Worm (Caenorhabditis elegans) whole organism, mixed stage, embryonic: ENCODE results near the gene frpr-12.

ENCODE experiments used
- M03D4.4 ChIP-seq: sonication (generic microtip); optimal IDR thresholded peaks from 2 replicates; lab custom pipeline; 2017; ENCODE audit warnings: mild to moderate bottlenecking, missing genetic modification characterization, missing compliant biosample characterization
- bed-3 ChIP-seq: fragments of 200-800 bp; sonication (Bioruptor generic); optimal IDR thresholded peaks from 3 replicates; lab custom pipeline; 2018; ENCODE audit warnings: mild to moderate bottlenecking, missing genetic modification characterization, moderate library complexity, missing compliant biosample characterization
- blmp-1 ChIP-seq: fragments of 150-350 bp; optimal IDR thresholded peaks from 2 replicates; lab custom pipeline; 2014; ENCODE audit warnings: missing biosample characterization, missing genetic modification characterization
- ceh-39 ChIP-seq: fragments of 150-350 bp; optimal IDR thresholded peaks from 2 replicates; lab custom pipeline; 2014; ENCODE audit warnings: missing biosample characterization, missing genetic modification characterization
- ceh-43 ChIP-seq: fragments of 200-800 bp; sonication (Bioruptor generic); optimal IDR thresholded peaks from 2 replicates; lab custom pipeline; 2018; ENCODE audit warnings: mild to moderate bottlenecking, missing genetic modification characterization, moderate library complexity, missing compliant biosample characterization
- ceh-83 ChIP-seq: fragments of 200-800 bp; sonication (Bioruptor generic); optimal IDR thresholded peaks from 2 replicates; lab custom pipeline; 2018; ENCODE audit warnings: mild to moderate bottlenecking, missing genetic modification characterization, missing compliant biosample characterization
- ces-1 ChIP-seq: fragments of 150-350 bp; optimal IDR thresholded peaks from 2 replicates; lab custom pipeline; 2014; ENCODE audit warnings: missing biosample characterization, missing genetic modification reagents, missing genetic modification characterization
- cnd-1 ChIP-seq: fragments of 200-800 bp; sonication (Bioruptor generic); optimal IDR thresholded peaks from 2 replicates; lab custom pipeline; 2018; ENCODE audit warnings: mild to moderate bottlenecking, missing genetic modification characterization, missing compliant biosample characterization
- drap-1 ChIP-seq: fragments of 200-800 bp; sonication (Bioruptor generic); optimal IDR thresholded peaks from 3 replicates; lab custom pipeline; 2018; ENCODE audit warnings: mild to moderate bottlenecking, missing genetic modification characterization, missing compliant biosample characterization
- elt-3 ChIP-seq: fragments of 150-350 bp; optimal IDR thresholded peaks from 2 replicates; lab custom pipeline; 2014; ENCODE audit warnings: missing biosample characterization, missing genetic modification characterization
- ham-2 ChIP-seq: fragments of 200-800 bp; sonication (Bioruptor generic); optimal IDR thresholded peaks from 2 replicates; lab custom pipeline; 2018; ENCODE audit warnings: mild to moderate bottlenecking, missing genetic modification characterization, missing compliant biosample characterization
- hlh-1 ChIP-seq: fragments of 150-350 bp; optimal IDR thresholded peaks from 2 replicates; lab custom pipeline; 2014; ENCODE audit warnings: missing biosample characterization, missing genetic modification reagents, missing genetic modification characterization
- lin-13 ChIP-seq: fragments of 150-350 bp; optimal IDR thresholded peaks from 2 replicates; lab custom pipeline; 2014; ENCODE audit warnings: missing biosample characterization, missing genetic modification characterization
- lsy-2 ChIP-seq: fragments of 150-350 bp; optimal IDR thresholded peaks from 2 replicates; lab custom pipeline; 2014; ENCODE audit warnings: missing biosample characterization, missing genetic modification characterization
- mab-5 ChIP-seq: fragments of 150-350 bp; optimal IDR thresholded peaks from 2 replicates; lab custom pipeline; 2014; ENCODE audit warnings: missing biosample characterization, missing genetic modification characterization
- mls-2 ChIP-seq: sonication (generic microtip); optimal IDR thresholded peaks from 2 replicates; lab custom pipeline; 2016; ENCODE audit warnings: mild to moderate bottlenecking, missing genetic modification characterization, moderate library complexity, missing compliant biosample characterization
- nhr-12 ChIP-seq: fragments of 150-350 bp; optimal IDR thresholded peaks from 2 replicates; lab custom pipeline; 2014; ENCODE audit warnings: missing biosample characterization, missing genetic modification characterization
- nhr-237 ChIP-seq: fragments of 150-350 bp; optimal IDR thresholded peaks from 2 replicates; lab custom pipeline; 2014; ENCODE audit warnings: missing biosample characterization, missing genetic modification characterization
- nhr-76 ChIP-seq: sonication (generic microtip); optimal IDR thresholded peaks from 2 replicates; lab custom pipeline; 2017; ENCODE audit warnings: missing biosample characterization, missing genetic modification characterization
- pha-4 ChIP-seq: fragments of 150-350 bp; optimal IDR thresholded peaks from 2 replicates; lab custom pipeline; 2018; ENCODE audit warnings: missing biosample characterization, missing genetic modification reagents, missing genetic modification characterization
- sem-2 ChIP-seq: fragments of 200-800 bp; sonication (Bioruptor generic); optimal IDR thresholded peaks from 2 replicates; lab custom pipeline; 2018; ENCODE audit warnings: mild to moderate bottlenecking, missing genetic modification characterization, missing compliant biosample characterization
- snpc-4 ChIP-seq: fragments of 150-350 bp; optimal IDR thresholded peaks from 2 replicates; lab custom pipeline; 2014; ENCODE audit warnings: missing biosample characterization, missing genetic modification characterization
- sptf-1 ChIP-seq: sonication (generic microtip); optimal IDR thresholded peaks from 2 replicates; lab custom pipeline; 2017; ENCODE audit warnings: mild to moderate bottlenecking, missing genetic modification characterization, moderate library complexity, missing compliant biosample characterization
- tbx-8 ChIP-seq: fragments of 200-800 bp; sonication (Bioruptor generic); optimal IDR thresholded peaks from 2 replicates; lab custom pipeline; 2018; ENCODE audit warnings: mild to moderate bottlenecking, missing genetic modification characterization, moderate library complexity, missing compliant biosample characterization
- unc-120 ChIP-seq: sonication (generic microtip); optimal IDR thresholded peaks from 2 replicates; lab custom pipeline; 2017; ENCODE audit warnings: missing genetic modification characterization, missing compliant biosample characterization; ENCODE audit not compliant: poor library complexity, severe bottlenecking
- unc-39 ChIP-seq: fragments of 150-350 bp; optimal IDR thresholded peaks from 2 replicates; lab custom pipeline; 2014; ENCODE audit warnings: missing biosample characterization, missing genetic modification characterization
- unc-62 ChIP-seq: fragments of 150-350 bp; optimal IDR thresholded peaks from 2 replicates; lab custom pipeline; 2014; ENCODE audit warnings: missing biosample characterization, missing genetic modification reagents, missing genetic modification characterization
- zip-8 ChIP-seq: fragments of 150-350 bp; optimal IDR thresholded peaks from 2 replicates; lab custom pipeline; 2014; ENCODE audit warnings: missing biosample characterization, missing genetic modification characterization
- ztf-11 ChIP-seq: fragments of 150-350 bp; optimal IDR thresholded peaks from 2 replicates; lab custom pipeline; 2014; ENCODE audit warnings: missing biosample characterization, missing genetic modification characterization

The frpr-12 gene

DNA sequence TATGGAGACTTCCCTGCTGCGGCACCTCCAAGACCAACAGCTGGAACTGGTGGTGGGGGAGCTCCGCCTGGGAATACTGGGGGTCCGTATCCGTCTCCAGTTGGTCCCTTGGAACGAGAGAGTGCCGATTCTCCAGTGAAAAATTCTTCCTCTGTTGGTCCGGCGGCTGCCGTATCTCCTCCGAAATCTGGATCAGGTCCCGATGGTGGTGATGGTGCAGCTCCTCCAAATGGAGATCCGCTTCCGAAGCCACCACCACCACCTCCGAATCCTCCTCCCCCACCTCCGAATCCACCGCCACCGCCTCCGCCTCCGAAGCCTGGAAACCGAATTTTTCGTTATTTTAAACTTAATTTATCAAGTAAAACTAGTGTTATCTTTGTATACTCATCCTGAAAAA, 37.6 kb downstream of the frpr-12 start:
- TF ChIP-seq nhr-12 (tag; lab: Kevin White, UChicago) (no peak), mls-2 (tag; lab: Kevin White, UChicago) (no peak), ham-2 (GFP tag; lab: Kevin White, UChicago) (no peak), elt-3 (tag; lab: Kevin White, UChicago) (no peak), sem-2 (GFP tag; lab: Kevin White, UChicago) (no peak), hlh-1 (tag; lab: Kevin White, UChicago) (no peak), nhr-76 (tag; lab: Kevin White, UChicago) (no peak)

DNA sequence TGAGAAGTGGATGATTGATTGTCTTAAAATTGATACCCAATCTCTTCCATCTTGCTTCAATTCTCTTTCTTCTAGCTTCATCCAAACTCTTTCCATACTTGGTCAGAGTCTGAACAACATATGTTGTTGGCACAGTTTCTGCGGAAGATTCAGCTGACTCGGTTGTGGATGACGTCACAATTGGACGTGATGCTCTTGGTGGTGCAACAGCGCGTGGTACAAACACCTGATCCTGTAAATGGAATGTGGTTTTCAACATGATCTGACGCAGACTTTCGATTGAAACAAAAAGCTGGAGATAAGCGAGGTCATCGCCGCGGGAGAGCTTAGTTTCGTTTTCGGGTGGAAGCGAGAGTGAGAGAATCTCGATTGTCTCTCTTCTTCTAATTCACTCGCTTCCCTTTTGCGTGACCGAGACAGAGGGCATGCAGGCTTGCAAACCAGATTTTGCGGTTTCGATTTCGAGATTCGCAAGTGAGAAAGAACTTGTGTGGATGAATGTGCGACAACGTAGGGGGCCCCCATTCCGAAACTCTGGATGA, 39.7 kb downstream of the frpr-12 start:
- TF ChIP-seq zip-8 (tag; lab: Kevin White, UChicago): peak; percentile 55
- no peak for TF ChIP-seq nhr-12 (tag; lab: Kevin White, UChicago)
- TF ChIP-seq drap-1 (GFP tag; lab: Kevin White, UChicago): no peak
- no peak for TF ChIP-seq lsy-2 (tag; lab: Kevin White, UChicago)
- no peak for TF ChIP-seq mab-5 (tag; lab: Kevin White, UChicago)
- peak; percentile 75 for TF ChIP-seq blmp-1 (tag; lab: Kevin White, UChicago)
- peak; percentile 11 for TF ChIP-seq ham-2 (GFP tag; lab: Kevin White, UChicago)

DNA sequence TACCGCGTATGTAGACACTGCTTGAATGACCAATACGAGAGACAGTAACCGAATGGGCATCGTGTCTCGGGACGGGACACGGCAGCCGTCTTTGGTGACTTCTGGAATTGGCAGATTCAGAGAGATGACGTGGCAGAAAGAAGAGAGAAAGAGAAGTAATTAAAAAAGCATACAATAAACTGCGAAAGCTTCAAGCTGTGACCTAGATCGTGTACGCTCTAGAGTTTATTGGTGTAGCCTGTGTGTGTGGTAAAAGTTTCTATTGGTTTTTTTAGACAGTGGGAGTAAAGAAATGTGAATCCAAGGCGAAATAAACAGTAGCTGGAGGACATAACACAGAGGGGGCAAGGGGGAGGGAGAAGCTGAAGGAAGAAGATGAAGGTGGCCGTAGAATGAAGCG, 41.2 kb downstream of the frpr-12 start, which contains the start of gene T19A5.3:
TSS of gene T19A5.3 (minus strand) at position 101 of the 400 bp plus-strand sequence.
- TF ChIP-seq mab-5 (tag; lab: Kevin White, UChicago) (no peak), ceh-43 (GFP tag; lab: Kevin White, UChicago) (no peak), zip-8 (tag; lab: Kevin White, UChicago) (no peak), ztf-11 (tag; lab: Kevin White, UChicago) (no peak), hlh-1 (tag; lab: Kevin White, UChicago) (no peak), ceh-39 (tag; lab: Kevin White, UChicago) (no peak), ceh-83 (GFP tag; lab: Kevin White, UChicago) (no peak), sptf-1 (tag; lab: Kevin White, UChicago) (no peak), tbx-8 (GFP tag; lab: Kevin White, UChicago) (no peak), pha-4 (tag; lab: Kevin White, UChicago) (no peak), unc-120 (tag; lab: Kevin White, UChicago) (no peak), blmp-1 (tag; lab: Kevin White, UChicago) (no peak)

DNA sequence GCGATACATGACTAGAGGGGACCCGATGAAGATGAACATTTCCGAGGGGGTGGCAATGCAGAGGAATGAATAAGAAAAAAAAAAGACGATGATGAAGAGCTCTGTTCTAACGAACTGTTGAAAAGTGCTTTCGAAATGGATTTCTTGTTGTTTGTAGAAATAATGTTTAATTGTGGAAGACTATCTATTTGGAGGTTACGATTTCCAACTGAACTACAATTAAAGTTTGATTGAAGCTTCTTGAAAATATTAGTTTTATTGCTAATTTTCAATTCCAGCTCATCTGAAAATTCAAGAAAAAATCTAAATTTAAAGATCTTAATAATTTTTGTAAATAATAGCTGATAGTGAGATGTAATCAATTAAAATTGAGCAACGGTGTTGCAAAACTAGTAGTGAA, 41.7 kb downstream of the frpr-12 start:
- no peak for TF ChIP-seq zip-8 (tag; lab: Kevin White, UChicago)
- no peak for TF ChIP-seq snpc-4 (tag; lab: Kevin White, UChicago)
- TF ChIP-seq nhr-237: no peak
- no peak for TF ChIP-seq lsy-2 (tag; lab: Kevin White, UChicago)
- no peak for TF ChIP-seq nhr-12 (tag; lab: Kevin White, UChicago)
- TF ChIP-seq sem-2 (GFP tag; lab: Kevin White, UChicago): no peak
- no peak for TF ChIP-seq unc-62 (GFP tag; lab: Kevin White, UChicago)
- no peak for TF ChIP-seq unc-39 (tag; lab: Kevin White, UChicago)
- TF ChIP-seq mab-5 (tag; lab: Kevin White, UChicago): no peak
- no peak for TF ChIP-seq bed-3 (GFP tag; lab: Kevin White, UChicago)
- no peak for TF ChIP-seq nhr-76 (tag; lab: Kevin White, UChicago)
- no peak for TF ChIP-seq M03D4.4
- TF ChIP-seq ces-1 (GFP tag; lab: Kevin White, UChicago): no peak
- TF ChIP-seq tbx-8 (GFP tag; lab: Kevin White, UChicago): no peak
- no peak for TF ChIP-seq mls-2 (tag; lab: Kevin White, UChicago)
- no peak for TF ChIP-seq cnd-1 (tag; lab: Kevin White, UChicago)
- no peak for TF ChIP-seq ham-2 (GFP tag; lab: Kevin White, UChicago)

DNA sequence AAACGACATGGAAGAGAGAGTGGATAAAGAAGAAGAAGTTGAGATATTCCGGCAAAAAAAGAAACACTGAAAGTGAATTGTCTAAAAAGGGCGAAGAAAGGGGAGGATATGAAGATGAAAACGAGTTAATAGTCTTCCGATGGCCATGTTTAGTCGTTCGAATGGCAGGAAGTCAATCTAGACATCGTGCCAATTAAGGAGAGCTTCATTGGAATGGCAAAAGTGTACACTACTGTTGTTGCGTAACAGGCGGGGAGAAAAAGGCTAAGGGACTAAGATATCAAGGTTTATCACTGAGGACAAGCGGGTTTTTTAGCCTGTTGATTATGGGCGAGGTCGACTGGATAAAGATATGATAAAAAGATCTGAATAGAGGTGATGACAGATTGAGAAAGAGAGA, 43.3 kb downstream of the frpr-12 start:
- TF ChIP-seq M03D4.4: no peak
- peak; percentile 6 for TF ChIP-seq zip-8 (tag; lab: Kevin White, UChicago)
- TF ChIP-seq blmp-1 (tag; lab: Kevin White, UChicago): no peak

DNA sequence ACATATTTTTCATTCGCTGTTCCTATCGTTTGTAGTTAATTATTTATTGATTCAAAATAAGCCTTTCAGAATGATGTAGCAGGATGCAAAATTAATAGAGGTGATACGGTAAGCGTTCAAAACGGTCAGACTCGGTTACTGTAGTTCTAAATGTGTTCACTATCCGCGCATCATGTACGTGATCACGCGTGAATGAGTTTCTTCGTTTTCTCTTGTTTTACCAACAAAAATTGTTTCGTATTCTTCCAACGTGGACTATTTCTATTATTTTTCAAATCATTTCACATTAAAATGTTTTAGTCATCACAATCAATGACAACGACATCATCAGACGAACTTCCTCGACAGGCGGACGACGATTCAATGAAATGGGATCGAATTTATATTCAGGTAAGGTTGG, 44.7 kb downstream of the frpr-12 start, which contains the start of gene gck-1:
TSS of gene gck-1 (plus strand) at position 301 of the 400 bp plus-strand sequence.
- TF ChIP-seq ham-2 (GFP tag; lab: Kevin White, UChicago): no peak
- TF ChIP-seq ceh-39 (tag; lab: Kevin White, UChicago): no peak
- no peak for TF ChIP-seq sem-2 (GFP tag; lab: Kevin White, UChicago)
- no peak for TF ChIP-seq lin-13
